Worm (Caenorhabditis elegans) whole organism, L4/young adult: ENCODE measurements around the gene F54F7.8.

Experiments
- W03F9.2 ChIP-seq: fragments of 150-350 bp; optimal IDR thresholded peaks from 2 replicates; lab custom pipeline; 2014; ENCODE audit warnings: missing biosample characterization, missing genetic modification characterization
- dao-5 ChIP-seq: sonication (generic microtip); optimal IDR thresholded peaks from 2 replicates; lab custom pipeline; 2016; ENCODE audit warnings: missing genotype, missing genetic modification characterization, moderate library complexity, missing compliant biosample characterization
- him-1 ChIP-seq: sonication (generic microtip); optimal IDR thresholded peaks from 2 replicates; lab custom pipeline; 2016; ENCODE audit warnings: missing genotype, missing genetic modification reagents, missing genetic modification characterization, missing compliant biosample characterization

- TF ChIP-seq W03F9.2 (tag; lab: Kevin White, UChicago), result no peak
- TF ChIP-seq dao-5, result no peak
- no peak for TF ChIP-seq him-1 (tag; lab: Kevin White, UChicago)
Measured at ce11 chrX:11856214-11856613, 1.4 kb upstream of the F54F7.8 start.
